Fruit fly (Drosophila melanogaster): ENCODE measurements around the gene CG14708.

Gene CG14708

dm6 chr3R:11553845-11554244, at the start of gene CG14708:
Gene CG14708 (plus strand): TSS chr3R:11554145.
- TF ChIP-seq danr (GFP tag; IDR thresholded peaks at IDR 0.05) (no peak), tgo (GFP tag; IDR thresholded peaks at IDR 0.05) (no peak), ttk (GFP tag; IDR thresholded peaks at IDR 0.05) (no peak), CG12155 (GFP tag; optimal IDR thresholded peaks at IDR 0.05) (no peak), CG31441 (GFP tag; IDR thresholded peaks at IDR 0.05) (no peak), CG2199 (GFP tag; IDR thresholded peaks at IDR 0.05) (no peak), ems (GFP tag; optimal IDR thresholded peaks at IDR 0.05) (no peak), org-1 (GFP tag; optimal IDR thresholded peaks at IDR 0.05) (no peak), CG3407 (GFP tag; optimal IDR thresholded peaks at IDR 0.05) (no peak), stwl (tag; optimal IDR thresholded peaks at IDR 0.05) (no peak), cwo (GFP tag; optimal IDR thresholded peaks at IDR 0.05) (no peak), croc (GFP tag; conservative IDR thresholded peaks at IDR 0.05) (no peak), pho (GFP tag; optimal IDR thresholded peaks at IDR 0.05) (no peak), B-H2 (GFP tag; optimal IDR thresholded peaks at IDR 0.05) (no peak), CG1832 (GFP tag; optimal IDR thresholded peaks at IDR 0.05) (no peak), Doc3 (GFP tag; IDR thresholded peaks at IDR 0.05; ENCODE audit: partially characterized antibody) (no peak), CG33213 (GFP tag; optimal IDR thresholded peaks at IDR 0.05) (no peak), Med (GFP tag) (no peak)

- peak; percentile 70 for TF ChIP-seq Hr39 (optimal IDR thresholded peaks at IDR 0.05)
- TF ChIP-seq sna (GFP tag; IDR thresholded peaks at IDR 0.05; ENCODE audit: partially characterized antibody), result no peak
- no peak for TF ChIP-seq fu2 (GFP tag; optimal IDR thresholded peaks at IDR 0.05)
- peak; percentile 42 for TF ChIP-seq abd-A (tag; optimal IDR thresholded peaks at IDR 0.05)
- no peak for TF ChIP-seq seq (GFP tag; IDR thresholded peaks at IDR 0.05)
- no peak for TF ChIP-seq CG11093 (GFP tag; IDR thresholded peaks at IDR 0.05)
- no peak for TF ChIP-seq E2f2 (GFP tag; IDR thresholded peaks at IDR 0.05)
These were observed 22.1 kb upstream of the CG14708 start for dm6 chr3R:11531893-11532292.

dm6 chr3R:11542899-11543619, 10.9 kb upstream of the CG14708 start, which contains the start of gene dpr4:
Gene dpr4 (minus strand): TSS chr3R:11542949.
- TF ChIP-seq abd-A (tag; optimal IDR thresholded peaks at IDR 0.05), result peak; percentile 59
- no peak for TF ChIP-seq Sry-β (GFP tag; optimal IDR thresholded peaks at IDR 0.05)
- peak; percentile 43 to 81 for TF ChIP-seq Trl (optimal IDR thresholded peaks at IDR 0.05)
- TF ChIP-seq Trl (GFP tag; optimal IDR thresholded peaks at IDR 0.05), result no peak
- TF ChIP-seq CG13894 (tag; optimal IDR thresholded peaks at IDR 0.05), result peak; percentile 84
- no peak for TF ChIP-seq Hr51 (GFP tag; optimal IDR thresholded peaks at IDR 0.05)
- TF ChIP-seq Deaf1 (tag; optimal IDR thresholded peaks at IDR 0.05), result peak; percentile 92
- TF ChIP-seq ewg (GFP tag; optimal IDR thresholded peaks at IDR 0.05), result peak; percentile 80
- no peak for TF ChIP-seq D19A (tag; optimal IDR thresholded peaks at IDR 0.05)
- TF ChIP-seq zen2 (GFP tag; IDR thresholded peaks at IDR 0.05; ENCODE audit: partially characterized antibody), result no peak
- no peak for TF ChIP-seq phol (tag; optimal IDR thresholded peaks at IDR 0.05)
- peak; percentile 57 for TF ChIP-seq CG15479 (GFP tag; optimal IDR thresholded peaks at IDR 0.05)

- TF ChIP-seq chinmo (GFP tag; IDR thresholded peaks at IDR 0.05; ENCODE audit: partially characterized antibody) (no peak), Blimp-1 (GFP tag; optimal IDR thresholded peaks at IDR 0.05) (no peak), CG3726 (GFP tag; IDR thresholded peaks at IDR 0.05) (no peak), CTCF (GFP tag; optimal IDR thresholded peaks at IDR 0.05) (peak; percentile 80), tx (GFP tag; optimal IDR thresholded peaks at IDR 0.05) (no peak), CG11560 (tag; IDR thresholded peaks at IDR 0.05) (no peak)
These were observed 9.8 kb upstream of the CG14708 start for dm6 chr3R:11544150-11544549.
